Worm (Caenorhabditis elegans) whole organism, L4 larva: Measurements from ENCODE around the gene cest-9.1.

ENCODE experiments used
- F26F4.8 ChIP-seq: fragments of 200-800 bp; sonication (Bioruptor generic); conservative IDR thresholded peaks from 2 replicates; pipeline ENCODE4 v1.3.6; 2022; ENCODE audit warnings: missing genetic modification characterization, missing compliant biosample characterization
- F37D6.2 ChIP-seq: sonication (generic microtip); optimal IDR thresholded peaks from 2 replicates; lab custom pipeline; 2016; ENCODE audit warnings: mild to moderate bottlenecking, missing genetic modification characterization, missing compliant biosample characterization
- F44E2.7 ChIP-seq: fragments of 200-800 bp; sonication (Bioruptor generic); IDR thresholded peaks from 2 replicates; pipeline ENCODE4 v2.1.2; 2022; ENCODE audit warnings: missing genetic modification characterization, missing compliant biosample characterization
- Y48G9A.11 ChIP-seq: fragments of 200-800 bp; sonication (Bioruptor generic); IDR thresholded peaks from 2 replicates; pipeline ENCODE4 v1.3.6; 2022; ENCODE audit warnings: missing genetic modification reagents, missing genetic modification characterization, missing compliant biosample characterization
- Y75B8A.6 ChIP-seq: fragments of 200-800 bp; sonication (Bioruptor generic); IDR thresholded peaks from 2 replicates; pipeline ENCODE4 v1.3.6; 2022; ENCODE audit warnings: missing genetic modification reagents, missing genetic modification characterization, missing compliant biosample characterization
- ZK546.5 ChIP-seq, 2 experiments: sonication (generic microtip); optimal IDR thresholded peaks; 2 replicates each; lab custom pipeline; 2017; ENCODE audit warnings: missing biosample characterization in 2 of 2, missing genetic modification characterization in 2 of 2
- aha-1 ChIP-seq: fragments of 150-350 bp; peaks from one replicate; lab custom pipeline; 2014; ENCODE audit warnings: missing biosample characterization, missing genetic modification characterization
- ama-1 ChIP-seq: fragments of 150-350 bp; optimal IDR thresholded peaks from 2 replicates; lab custom pipeline; 2014; ENCODE audit warnings: inconsistent platforms, mixed read lengths
- ceh-20 ChIP-seq: fragments of 200-800 bp; sonication (Bioruptor generic); IDR thresholded peaks from 2 replicates; pipeline ENCODE4 v1.3.6; 2022; ENCODE audit warnings: missing genetic modification reagents, missing genetic modification characterization, missing compliant biosample characterization
- ces-1 ChIP-seq: fragments of 150-350 bp; sonication (generic microtip); optimal IDR thresholded peaks from 4 replicates; lab custom pipeline; 2014; ENCODE audit warnings: missing biosample characterization, missing genetic modification reagents, missing genetic modification characterization
- daf-16 ChIP-seq, 3 experiments: sonication (generic microtip); optimal IDR thresholded peaks; 2 replicates each; lab custom pipeline; 2016 to 2017; ENCODE audit warnings: missing genetic modification characterization in 3 of 3, missing genetic modification reagents in 3 of 3, mild to moderate bottlenecking in 2 of 3, missing compliant biosample characterization in 2 of 3, missing biosample characterization in 1 of 3, moderate library complexity in 1 of 3
- dmd-8 ChIP-seq: fragments of 200-800 bp; sonication (Bioruptor generic); IDR thresholded peaks from 2 replicates; pipeline ENCODE4 v1.3.6; 2022; ENCODE audit warnings: missing genetic modification characterization, missing compliant biosample characterization
- duxl-1 ChIP-seq: sonication (generic microtip); optimal IDR thresholded peaks from 2 replicates; lab custom pipeline; 2016; ENCODE audit warnings: mild to moderate bottlenecking, missing genetic modification characterization, moderate library complexity, missing compliant biosample characterization; ENCODE audit not compliant: poor library complexity
- fkh-10 ChIP-seq: fragments of 150-350 bp; optimal IDR thresholded peaks from 2 replicates; lab custom pipeline; 2014; ENCODE audit warnings: missing biosample characterization, missing genetic modification reagents, missing genetic modification characterization
- fos-1 ChIP-seq: fragments of 150-350 bp; optimal IDR thresholded peaks from 2 replicates; lab custom pipeline; 2014; ENCODE audit warnings: missing biosample characterization, missing genetic modification characterization
- hlh-30 ChIP-seq: sonication (generic microtip); optimal IDR thresholded peaks from 2 replicates; lab custom pipeline; 2017; ENCODE audit warnings: antibody characterized with exemption, mild to moderate bottlenecking, missing genetic modification characterization, missing compliant biosample characterization; ENCODE audit not compliant: insufficient read depth
- hmg-1.1 ChIP-seq: fragments of 200-800 bp; sonication (Bioruptor generic); IDR thresholded peaks from 2 replicates; pipeline ENCODE4 v1.3.6; 2022; ENCODE audit warnings: missing genetic modification reagents, missing genetic modification characterization, missing compliant biosample characterization
- jun-1 ChIP-seq: fragments of 150-350 bp; optimal IDR thresholded peaks from 2 replicates; lab custom pipeline; 2014; ENCODE audit warnings: missing biosample characterization, missing genetic modification reagents, missing genetic modification characterization
- lin-15B ChIP-seq: fragments of 150-350 bp; sonication (generic microtip); optimal IDR thresholded peaks from 3 replicates; lab custom pipeline; 2014; ENCODE audit warnings: missing biosample characterization, missing genetic modification characterization
- madf-5 ChIP-seq, 2 experiments: fragments of 200-800 bp; sonication (Bioruptor generic); IDR thresholded peaks; 2 replicates each; pipeline ENCODE4 v1.3.6; 2022; ENCODE audit warnings: missing compliant biosample characterization in 2 of 2, missing genetic modification characterization in 2 of 2
- nhr-6 ChIP-seq: fragments of 150-350 bp; optimal IDR thresholded peaks from 2 replicates; lab custom pipeline; 2014; ENCODE audit warnings: missing biosample characterization, missing genetic modification characterization
- php-3 ChIP-seq: fragments of 200-800 bp; sonication (Bioruptor generic); IDR thresholded peaks from 2 replicates; pipeline ENCODE4 v1.3.6; 2022; ENCODE audit warnings: missing genetic modification reagents, missing genetic modification characterization, missing compliant biosample characterization
- sdz-12 ChIP-seq: fragments of 200-800 bp; sonication (Bioruptor generic); optimal IDR thresholded peaks from 2 replicates; lab custom pipeline; 2018; ENCODE audit warnings: mild to moderate bottlenecking, missing genetic modification characterization, missing compliant biosample characterization
- set-16 ChIP-seq: fragments of 200-800 bp; sonication (Bioruptor generic); IDR thresholded peaks from 2 replicates; pipeline ENCODE4 v1.3.6; 2022; ENCODE audit warnings: missing genetic modification reagents, missing genetic modification characterization, missing compliant biosample characterization
- spr-1 ChIP-seq: sonication (generic microtip); optimal IDR thresholded peaks from 2 replicates; lab custom pipeline; 2016; ENCODE audit warnings: mild to moderate bottlenecking, missing genetic modification characterization, missing compliant biosample characterization
- spr-3 ChIP-seq: fragments of 200-800 bp; sonication (Bioruptor generic); optimal IDR thresholded peaks from 2 replicates; lab custom pipeline; 2018; ENCODE audit warnings: mild to moderate bottlenecking, missing genetic modification characterization, missing compliant biosample characterization
- unc-62 ChIP-seq, 3 experiments: fragments of 150-350 bp in 1 of 3; sonication (generic microtip); optimal IDR thresholded peaks in 2 of 3; peaks in 1 of 3; 1 replicate in 1 of 3; 2 replicates in 2 of 3; lab custom pipeline; 2014 to 2017; ENCODE audit warnings: missing biosample characterization in 3 of 3, missing genetic modification characterization in 3 of 3, missing genetic modification reagents in 3 of 3, missing genotype in 1 of 3
- vab-7 ChIP-seq: fragments of 200-800 bp; sonication (Bioruptor generic); IDR thresholded peaks from 2 replicates; pipeline ENCODE4 v1.3.6; 2022; ENCODE audit warnings: missing genetic modification reagents, missing genetic modification characterization, missing compliant biosample characterization
- zip-2 ChIP-seq: fragments of 150-350 bp; optimal IDR thresholded peaks from 2 replicates; lab custom pipeline; 2014; ENCODE audit warnings: missing biosample characterization, missing genetic modification characterization
- ztf-11 ChIP-seq: fragments of 150-350 bp; optimal IDR thresholded peaks from 2 replicates; lab custom pipeline; 2014; ENCODE audit warnings: missing biosample characterization, missing genetic modification characterization

Gene cest-9.1

ce11 chrX:12248140-12248539 lies 22.2 kb downstream of the cest-9.1 start:
- peak in 1 of 2 experiments; percentile 53 for TF ChIP-seq daf-16 (GFP tag; optimal IDR thresholded peaks at IDR 0.05; lab: Kevin White, UChicago)
- TF ChIP-seq daf-16 (tag; optimal IDR thresholded peaks at IDR 0.05; lab: Kevin White, UChicago) = no peak
- TF ChIP-seq duxl-1 (tag; lab: Kevin White, UChicago) = no peak
- TF ChIP-seq Y75B8A.6 = no peak
- peak in 1 of 2 experiments; percentile 49 for TF ChIP-seq unc-62 (GFP tag; optimal IDR thresholded peaks at IDR 0.05 in 1 of 2; lab: Kevin White, UChicago)
- TF ChIP-seq unc-62 (tag; optimal IDR thresholded peaks at IDR 0.05; lab: Kevin White, UChicago) = no peak
- no peak for TF ChIP-seq F26F4.8
- no peak for TF ChIP-seq zip-2 (tag; lab: Kevin White, UChicago)
- TF ChIP-seq Y48G9A.11 = no peak

- no peak for TF ChIP-seq ama-1
- no peak for TF ChIP-seq hlh-30 (tag; lab: Kevin White, UChicago)
- TF ChIP-seq fos-1 (tag; lab: Kevin White, UChicago) = no peak
- no peak for TF ChIP-seq php-3
- TF ChIP-seq spr-3 (GFP tag; lab: Kevin White, UChicago) = no peak
- no peak for TF ChIP-seq madf-5 (GFP tag; IDR thresholded peaks at IDR 0.05; lab: Robert Waterston, UW)
- TF ChIP-seq ZK546.5 (tag; optimal IDR thresholded peaks at IDR 0.05; lab: Kevin White, UChicago) = no peak
- TF ChIP-seq spr-1 (tag; lab: Kevin White, UChicago) = no peak
- TF ChIP-seq nhr-6 = no peak
Measured at ce11 chrX:12252189-12252588, 26.2 kb downstream of the cest-9.1 start.

ce11 chrX:12256594-12257048 lies 30.6 kb downstream of the cest-9.1 start, which contains the start of gene E01G6.2:
TSS of gene E01G6.2 (plus strand) at chrX:12256644.
- TF ChIP-seq hlh-30 (tag; lab: Kevin White, UChicago) = peak; percentile 56
- peak; percentile 94 for TF ChIP-seq aha-1
- 0 out of 2 replicates have a peak, but pooled peaks have one; percentile 31 for TF ChIP-seq hmg-1.1 (GFP tag; lab: Robert Waterston, UW)
- TF ChIP-seq ceh-20 (GFP tag; lab: Robert Waterston, UW) = 0 out of 2 replicates have a peak, but pooled peaks have one; percentile 29
- TF ChIP-seq F37D6.2 (tag; lab: Kevin White, UChicago) = no peak
- TF ChIP-seq sdz-12 (GFP tag; lab: Kevin White, UChicago) = no peak

DNA sequence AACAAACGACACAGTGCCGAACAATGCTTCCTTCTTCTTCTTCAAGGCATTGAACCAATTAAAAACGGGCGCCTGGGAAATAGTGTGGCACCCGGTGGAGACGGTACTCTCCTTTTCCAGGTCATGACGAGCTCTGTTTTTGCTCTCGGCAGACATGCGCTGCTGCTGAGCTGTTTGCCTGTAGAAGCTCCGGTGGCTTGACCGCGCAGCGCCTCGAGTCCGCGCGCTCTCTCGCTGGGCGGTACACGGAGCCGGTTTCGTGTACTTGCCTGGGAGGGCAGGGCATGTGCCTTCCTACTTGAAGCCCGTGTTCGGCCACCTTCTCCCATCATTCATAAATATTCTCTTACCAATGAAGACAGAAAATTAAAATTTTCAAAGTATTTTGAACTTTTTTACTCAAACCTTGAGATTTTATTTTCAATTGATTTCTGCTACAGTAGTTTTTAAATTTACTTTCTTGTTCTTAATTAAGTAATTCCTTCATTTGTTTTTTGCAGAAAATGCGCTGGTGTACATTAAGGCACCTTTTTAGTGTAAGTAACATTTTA lies 34.5 kb downstream of the cest-9.1 start, which contains the start of gene E01G6.1:
Gene E01G6.1, plus strand, starts transcription at position 501 of the 551 bp plus-strand sequence.
- TF ChIP-seq set-16 (peak; percentile 93), dmd-8 (0 out of 2 replicates have a peak, but pooled peaks have one; percentile 37), F44E2.7 (GFP tag; lab: Robert Waterston, UW) (no peak)

DNA sequence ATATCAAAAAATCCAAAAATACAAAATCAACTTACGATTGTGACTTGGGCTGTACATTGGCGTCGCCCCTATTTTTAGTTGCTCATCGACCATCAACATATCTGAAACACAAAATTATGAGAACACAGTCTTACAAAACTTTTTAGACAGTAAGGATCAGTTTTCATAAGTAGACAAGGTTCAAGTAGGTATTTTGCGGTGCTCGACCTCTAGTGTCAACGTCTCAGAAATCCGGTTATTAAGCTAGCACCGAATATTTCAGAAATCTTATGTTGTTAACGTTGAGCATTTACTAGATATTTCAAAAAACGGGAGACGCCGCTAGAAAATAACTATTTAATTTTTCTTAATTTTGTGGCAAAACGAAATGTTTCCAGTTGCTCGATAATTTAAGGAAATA lies 44.9 kb downstream of the cest-9.1 start, which contains the start of gene otpl-8:
Gene otpl-8, minus strand, starts transcription at position 101 of the 400 bp plus-strand sequence.
- no peak for TF ChIP-seq lin-15B
- no peak for TF ChIP-seq dmd-8

DNA sequence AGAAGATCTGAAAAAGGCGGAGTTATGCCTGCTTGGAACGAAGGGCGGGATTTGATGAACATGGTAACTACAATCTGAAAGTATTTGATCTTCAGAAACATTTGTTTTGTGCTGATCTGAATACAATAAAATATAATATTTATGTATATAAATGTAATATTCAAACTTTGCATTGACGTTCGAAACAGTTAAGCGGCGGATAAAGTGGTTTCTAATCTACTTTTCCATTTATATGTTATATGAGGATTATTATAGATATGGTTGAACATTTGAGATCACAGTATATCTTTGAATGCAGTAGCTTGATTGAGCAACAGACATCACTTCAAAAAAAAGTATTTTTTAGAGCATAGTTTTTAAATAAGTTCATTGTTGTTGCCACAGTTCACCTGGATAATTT lies 47.9 kb downstream of the cest-9.1 start, which contains the start of gene H19J13.2:
Gene H19J13.2, minus strand, starts transcription at position 101 of the 400 bp plus-strand sequence.
- no peak for TF ChIP-seq jun-1

DNA sequence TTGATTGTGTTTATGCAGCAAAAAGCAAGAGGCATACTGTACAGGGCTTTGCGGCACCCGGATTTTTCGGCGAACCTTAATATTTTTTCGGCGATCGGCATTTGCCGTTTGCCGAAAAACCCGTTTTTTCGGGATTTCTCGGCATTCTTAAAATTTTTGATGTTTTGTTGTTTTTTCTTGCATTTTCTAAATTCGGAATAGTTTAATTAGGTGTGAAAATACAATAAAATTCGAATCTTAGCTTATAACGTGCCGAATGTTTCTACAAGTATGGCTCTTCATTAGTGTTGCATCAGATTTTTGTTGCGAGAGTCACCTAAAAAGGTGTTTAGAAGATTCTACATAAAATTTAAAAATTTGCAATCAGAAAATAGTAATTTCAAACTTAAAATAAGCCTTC lies 49.6 kb downstream of the cest-9.1 start, which contains the start of gene C04B4.6:
Gene C04B4.6, minus strand, starts transcription at position 101 of the 400 bp plus-strand sequence.
- no peak for TF ChIP-seq vab-7 (GFP tag; lab: Robert Waterston, UW)
- no peak for TF ChIP-seq ces-1 (GFP tag; lab: Kevin White, UChicago)
- TF ChIP-seq fkh-10 = no peak
- TF ChIP-seq ztf-11 (tag; lab: Kevin White, UChicago) = no peak
